Fruit fly (Drosophila melanogaster) whole organism, wandering third instar larva: ENCODE data around the gene CG15011.
A peak's percentile ranks its signal among the peaks of the same experiment; 100 is the strongest.

ENCODE experiments used
- Abd-B ChIP-seq: fragments of >200 bp; optimal IDR thresholded peaks from 2 replicates; lab custom pipeline; 2017; ENCODE audit warnings: missing biosample characterization, missing genetic modification characterization
- Hr78 ChIP-seq: fragments of >200 bp; optimal IDR thresholded peaks from 2 replicates; lab custom pipeline; 2017; ENCODE audit warnings: missing biosample characterization, missing genetic modification characterization
- Hr83 ChIP-seq: fragments of 200-300 bp; sonication (Bioruptor generic); optimal IDR thresholded peaks from 2 replicates; lab custom pipeline; 2016; ENCODE audit warnings: missing biosample characterization, mild to moderate bottlenecking, missing genetic modification characterization, moderate library complexity; ENCODE audit not compliant: poor library complexity, severe bottlenecking
- Jra ChIP-seq: sonication (Bioruptor generic); optimal IDR thresholded peaks from 2 replicates; lab custom pipeline; 2016; ENCODE audit warnings: missing biosample characterization, missing genetic modification characterization
- dsf ChIP-seq: sonication (Bioruptor generic); optimal IDR thresholded peaks from 2 replicates; lab custom pipeline; 2016; ENCODE audit warnings: missing biosample characterization, missing genetic modification characterization, borderline replicate concordance
- fru ChIP-seq: fragments of 200-800 bp; sonication (Bioruptor generic); optimal IDR thresholded peaks from 3 replicates; lab custom pipeline; 2016; ENCODE audit warnings: missing biosample characterization, mild to moderate bottlenecking, missing genetic modification characterization
- h ChIP-seq: fragments of 200-800 bp; sonication (Bioruptor generic); optimal IDR thresholded peaks from 3 replicates; lab custom pipeline; 2016; ENCODE audit warnings: missing biosample characterization, mild to moderate bottlenecking, missing genetic modification characterization
- pan ChIP-seq: fragments of >200 bp; optimal IDR thresholded peaks from 2 replicates; lab custom pipeline; 2017
- sv ChIP-seq: fragments of 200-800 bp; sonication (Bioruptor generic); optimal IDR thresholded peaks from 3 replicates; lab custom pipeline; 2016; ENCODE audit warnings: missing biosample characterization, missing genetic modification characterization
- tai ChIP-seq: sonication (Bioruptor generic); optimal IDR thresholded peaks from 2 replicates; lab custom pipeline; 2016; ENCODE audit warnings: missing biosample characterization, missing genetic modification characterization
- usp ChIP-seq: fragments of >200 bp; optimal IDR thresholded peaks from 2 replicates; lab custom pipeline; 2017; ENCODE audit warnings: missing biosample characterization, missing genetic modification characterization
- woc ChIP-seq: sonication (Bioruptor generic); optimal IDR thresholded peaks from 2 replicates; lab custom pipeline; 2016; ENCODE audit warnings: missing biosample characterization, mild to moderate bottlenecking, missing genetic modification characterization

DNA sequence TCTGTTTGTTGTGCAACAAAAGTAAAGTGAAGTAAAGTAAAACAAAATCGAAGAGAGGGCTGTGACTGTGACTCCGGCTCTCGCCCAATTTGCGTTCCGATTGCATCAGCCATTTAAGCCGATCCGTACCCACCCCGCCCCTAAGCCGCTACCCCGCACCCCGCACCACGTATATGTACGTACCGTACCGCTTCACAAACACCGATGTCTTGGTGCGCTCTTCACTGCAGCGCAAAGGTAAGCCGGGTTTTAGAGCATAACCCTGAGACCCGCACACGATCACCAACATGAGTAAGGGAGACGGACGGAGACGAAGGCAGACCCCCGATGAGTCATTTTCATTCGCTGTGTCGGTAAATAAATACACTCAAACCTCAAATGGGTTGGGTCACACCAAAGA lies 26.7 kb downstream of the CG15011 start:
- TF ChIP-seq fru (GFP tag; lab: Kevin White, UChicago) = no peak
- no peak for TF ChIP-seq pan
- TF ChIP-seq usp (GFP tag; lab: Kevin White, UChicago) = no peak
- no peak for TF ChIP-seq Abd-B
- TF ChIP-seq h (GFP tag; lab: Kevin White, UChicago) = no peak
- TF ChIP-seq Hr78 (GFP tag; lab: Kevin White, UChicago) = no peak
- TF ChIP-seq sv (GFP tag; lab: Kevin White, UChicago) = no peak
- no peak for TF ChIP-seq tai (GFP tag; lab: Kevin White, UChicago)
- no peak for TF ChIP-seq dsf
- no peak for TF ChIP-seq Hr83 (GFP tag; lab: Kevin White, UChicago)
- TF ChIP-seq Jra = peak; percentile 14
- TF ChIP-seq woc = no peak
